Worm (Caenorhabditis elegans): ENCODE results near the gene dos-1.

- no peak for TF ChIP-seq lin-11 (tag; optimal IDR thresholded peaks at IDR 0.05)
- no peak for TF ChIP-seq elt-2 (tag; optimal IDR thresholded peaks at IDR 0.05)
- TF ChIP-seq ceh-48 (tag; optimal IDR thresholded peaks at IDR 0.05): no peak
- TF ChIP-seq unc-86 (tag; optimal IDR thresholded peaks at IDR 0.05): no peak
- TF ChIP-seq nhr-11 (tag; optimal IDR thresholded peaks at IDR 0.05): no peak
- no peak for TF ChIP-seq ceh-24 (tag; optimal IDR thresholded peaks at IDR 0.05)
These were observed 42.0 kb downstream of the dos-1 start, which contains the start of gene ZK512.8 for ce11 chrIII:9145765-9146164.

All from whole organism, late embryonic.